Worm (Caenorhabditis elegans): Measurements from ENCODE around the gene Y54G2A.37.

DNA sequence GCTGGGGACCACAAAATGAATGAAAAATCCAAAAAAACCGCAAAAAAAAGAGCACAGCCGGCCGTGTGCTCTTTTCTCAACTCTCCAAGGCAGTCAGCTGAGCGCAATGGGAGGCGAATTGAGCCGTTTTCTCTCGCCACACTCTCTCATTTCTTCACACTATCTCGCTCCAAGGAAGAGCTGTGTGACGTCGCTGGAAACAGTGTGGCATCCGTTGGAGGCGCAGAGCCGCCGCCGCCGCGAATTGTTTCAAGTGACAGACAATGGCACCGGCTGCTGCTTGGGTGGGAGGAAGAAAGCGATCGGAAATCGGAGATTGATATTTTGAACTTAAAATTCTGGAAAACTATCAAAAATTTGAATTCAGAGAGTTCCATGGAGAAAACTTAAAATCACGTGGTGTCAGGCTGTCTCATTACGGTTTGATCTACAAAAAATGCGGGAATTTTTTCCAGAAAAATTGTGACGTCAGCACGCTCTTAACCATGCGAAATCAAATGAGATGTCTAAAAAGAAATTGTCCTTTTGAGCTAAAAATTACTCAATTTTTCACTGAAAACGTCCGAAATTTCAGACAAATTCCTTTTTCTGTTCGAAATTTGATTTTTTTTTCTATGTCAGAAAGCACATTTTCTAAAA lies 44.4 kb upstream of the Y54G2A.37 start:
- peak; percentile 9 for TF ChIP-seq lin-39 (tag; optimal IDR thresholded peaks at IDR 0.05)
- TF ChIP-seq nhr-237 (tag; optimal IDR thresholded peaks at IDR 0.05), result no peak
- TF ChIP-seq dpl-1 (GFP tag; optimal IDR thresholded peaks at IDR 0.05), result peak in 2 of 3 experiments; percentile 17 to 26
- TF ChIP-seq jun-1 (tag; optimal IDR thresholded peaks at IDR 0.05), result no peak
- TF ChIP-seq elt-3 (tag; optimal IDR thresholded peaks at IDR 0.05), result no peak
- TF ChIP-seq lir-3 (tag; optimal IDR thresholded peaks at IDR 0.05; ENCODE audit: poor library complexity), result no peak
- TF ChIP-seq pax-3 (tag; optimal IDR thresholded peaks at IDR 0.05), result no peak
- peak; percentile 56 for TF ChIP-seq tbx-2 (tag; optimal IDR thresholded peaks at IDR 0.05)

All from whole organism, L1 larva.